Fruit fly (Drosophila melanogaster): ENCODE measurements around the gene Unc-76.

Unc-76 gene

DNA sequence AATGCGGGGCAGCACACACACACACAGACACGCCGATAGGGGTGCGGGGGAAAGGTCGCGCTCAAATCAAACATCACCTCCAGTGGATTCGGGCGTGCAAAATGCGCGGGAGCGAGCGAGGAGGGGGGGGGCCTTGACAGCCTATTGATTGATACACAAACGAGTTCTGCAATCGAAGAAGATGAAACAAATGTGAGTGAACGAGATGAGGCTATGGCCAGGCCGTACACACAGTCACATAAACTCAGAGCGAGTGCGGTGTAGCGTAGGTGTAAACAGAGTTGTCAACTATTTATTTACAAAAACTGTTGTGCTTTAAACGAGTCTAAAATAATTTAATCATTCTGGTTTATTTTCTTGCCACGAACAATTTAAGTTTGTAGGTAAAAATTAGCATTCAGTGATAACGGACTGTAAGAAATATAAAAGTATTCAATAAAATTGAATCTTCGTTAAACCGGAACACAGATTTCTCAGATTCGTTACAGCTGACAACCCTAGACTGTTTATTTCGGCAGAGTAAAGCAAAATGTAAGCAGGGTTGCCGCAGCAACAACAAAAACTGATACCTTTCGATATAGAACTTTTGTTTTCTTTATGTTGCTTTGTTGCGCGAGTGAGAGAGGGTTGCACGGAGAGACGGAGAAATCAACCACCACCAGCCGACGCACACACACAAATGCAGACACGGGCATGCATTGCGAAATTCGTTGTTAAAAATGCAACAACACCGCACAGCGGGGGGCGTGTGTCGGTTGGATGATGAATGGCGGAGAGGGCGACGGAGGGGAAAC lies 54.8 kb downstream of the Unc-76 start (continued):
- TF ChIP-seq ranshi (GFP tag; IDR thresholded peaks at IDR 0.05) (peak; percentile 81), CG8944 (GFP tag; optimal IDR thresholded peaks at IDR 0.05) (peak; percentile 77), CG4617 (GFP tag; optimal IDR thresholded peaks at IDR 0.05; ENCODE audit: borderline replicate concordance) (peak; percentile 64), caup (GFP tag; optimal IDR thresholded peaks at IDR 0.05; ENCODE audit: severe bottlenecking) (peak; percentile 91), Dref (GFP tag; IDR thresholded peaks at IDR 0.05) (no peak), CG7556 (GFP tag; optimal IDR thresholded peaks at IDR 0.05) (peak; percentile 94), Sox100B (GFP tag; optimal IDR thresholded peaks at IDR 0.05) (peak; percentile 90), CG4424 (GFP tag; optimal IDR thresholded peaks at IDR 0.05) (peak; percentile 87), CG31441 (GFP tag; IDR thresholded peaks at IDR 0.05) (peak; percentile 88), CG10654 (GFP tag; optimal IDR thresholded peaks at IDR 0.05) (peak; percentile 76), Six4 (GFP tag; optimal IDR thresholded peaks at IDR 0.05) (peak; percentile 77), Dbx (GFP tag; IDR thresholded peaks at IDR 0.05) (peak; percentile 73), yki (optimal IDR thresholded peaks at IDR 0.05) (no peak), CG7745 (tag; optimal IDR thresholded peaks at IDR 0.05) (peak; percentile 42), CG12071 (GFP tag; optimal IDR thresholded peaks at IDR 0.05) (peak; percentile 84), NfI (GFP tag; optimal IDR thresholded peaks at IDR 0.05) (peak; percentile 89), Chrac-16 (GFP tag; optimal IDR thresholded peaks at IDR 0.05) (peak; percentile 77), CG12236 (GFP tag; optimal IDR thresholded peaks at IDR 0.05) (peak; percentile 80), CG9437 (GFP tag; optimal IDR thresholded peaks at IDR 0.05) (peak; percentile 78), fu2 (GFP tag; optimal IDR thresholded peaks at IDR 0.05) (peak; percentile 83), nom (GFP tag; optimal IDR thresholded peaks at IDR 0.05) (peak; percentile 63), Dek (tag; optimal IDR thresholded peaks at IDR 0.05) (peak; percentile 83), gcm (GFP tag; optimal IDR thresholded peaks at IDR 0.05) (peak; percentile 86), Rx (GFP tag; IDR thresholded peaks at IDR 0.05) (peak; percentile 65), rib (GFP tag; IDR thresholded peaks at IDR 0.05) (peak; percentile 8; the same call in 1 of the 2 replicates), Tbp (GFP tag; optimal IDR thresholded peaks at IDR 0.05) (no peak), otp (GFP tag; IDR thresholded peaks at IDR 0.05) (peak; percentile 57; the same call in 1 of the 3 replicates), CG7372 (GFP tag; IDR thresholded peaks at IDR 0.05) (peak; percentile 86), ewg (GFP tag; optimal IDR thresholded peaks at IDR 0.05) (peak; percentile 68), CG2129 (GFP tag; IDR thresholded peaks at IDR 0.05; ENCODE audit: partially characterized antibody) (no peak), CG3065 (GFP tag; optimal IDR thresholded peaks at IDR 0.05) (peak; percentile 43), pnt (GFP tag; optimal IDR thresholded peaks at IDR 0.05) (peak; percentile 77), fd3F (GFP tag; optimal IDR thresholded peaks at IDR 0.05) (peak; percentile 86), Hsf (GFP tag; optimal IDR thresholded peaks at IDR 0.05) (peak; percentile 86), Deaf1 (tag; optimal IDR thresholded peaks at IDR 0.05) (peak; percentile 77), eve (GFP tag; optimal IDR thresholded peaks at IDR 0.05) (no peak), sr (GFP tag; IDR thresholded peaks at IDR 0.05) (peak; percentile 69; the same call in 2 of the 3 replicates), sna (GFP tag; IDR thresholded peaks at IDR 0.05; ENCODE audit: partially characterized antibody) (no peak), Taf1 (GFP tag; IDR thresholded peaks at IDR 0.05) (peak; percentile 58), tll (GFP tag; optimal IDR thresholded peaks at IDR 0.05) (peak in 1 of 2 experiments; percentile 3), NK7.1 (GFP tag; optimal IDR thresholded peaks at IDR 0.05) (peak; percentile 78), CG7357 (GFP tag; IDR thresholded peaks at IDR 0.05) (peak; percentile 66; the same call in 2 of the 3 replicates), crc (GFP tag; optimal IDR thresholded peaks at IDR 0.05) (peak; percentile 76), CG1832 (GFP tag; optimal IDR thresholded peaks at IDR 0.05) (peak; percentile 49), lbe (GFP tag; optimal IDR thresholded peaks at IDR 0.05) (peak; percentile 75), TFAM (GFP tag; optimal IDR thresholded peaks at IDR 0.05) (no peak), CG18011 (GFP tag; optimal IDR thresholded peaks at IDR 0.05) (peak; percentile 52), twi (tag; optimal IDR thresholded peaks at IDR 0.05) (peak; percentile 78), fd96Cb (tag; optimal IDR thresholded peaks at IDR 0.05) (peak; percentile 87)
